Fruit fly (Drosophila melanogaster) whole organism, adult: ENCODE results near the gene CG17122.

Experiments used
- CG11617 ChIP-seq: fragments of 200-800 bp; sonication (Bioruptor generic); optimal IDR thresholded peaks from 2 replicates; lab custom pipeline; 2017; ENCODE audit warnings: mild to moderate bottlenecking, missing biosample characterization, missing genetic modification reagents, missing genetic modification characterization
- CG12768 ChIP-seq: fragments of 200-800 bp; sonication (Bioruptor generic); optimal IDR thresholded peaks from 2 replicates; lab custom pipeline; 2017; ENCODE audit warnings: missing biosample characterization, missing genetic modification characterization, mild to moderate bottlenecking, moderate library complexity, missing genetic modification reagents
- CG14711 ChIP-seq: fragments of 200-800 bp; sonication (Bioruptor generic); optimal IDR thresholded peaks from 2 replicates; lab custom pipeline; 2018; ENCODE audit warnings: missing biosample characterization, mild to moderate bottlenecking, missing genetic modification characterization, moderate library complexity
- CG1620 ChIP-seq: fragments of 200-800 bp; sonication (Bioruptor generic); optimal IDR thresholded peaks from 2 replicates; lab custom pipeline; 2016; ENCODE audit warnings: missing biosample characterization, missing genetic modification characterization
- CG33017 ChIP-seq: fragments of 200-800 bp; sonication (Bioruptor generic); optimal IDR thresholded peaks from 2 replicates; lab custom pipeline; 2018; ENCODE audit warnings: missing biosample characterization, mild to moderate bottlenecking, missing genetic modification characterization, moderate library complexity
- CG5204 ChIP-seq: fragments of 200-800 bp; sonication (Bioruptor generic); optimal IDR thresholded peaks from 2 replicates; lab custom pipeline; 2016; ENCODE audit warnings: missing biosample characterization, missing genetic modification characterization
- CG7045 ChIP-seq: fragments of 200-800 bp; sonication (Bioruptor generic); optimal IDR thresholded peaks from 2 replicates; lab custom pipeline; 2017; ENCODE audit warnings: missing biosample characterization, mild to moderate bottlenecking, missing genetic modification characterization
- CG7101 ChIP-seq: fragments of 200-800 bp; sonication (Bioruptor generic); optimal IDR thresholded peaks from 2 replicates; lab custom pipeline; 2018; ENCODE audit warnings: missing biosample characterization, mild to moderate bottlenecking, missing genetic modification characterization, moderate library complexity
- Clk ChIP-seq: fragments of 200-800 bp; sonication (Bioruptor generic); optimal IDR thresholded peaks from 2 replicates; lab custom pipeline; 2017; ENCODE audit warnings: missing biosample characterization, missing genetic modification characterization
- Hr96 ChIP-seq: fragments of 200-800 bp; sonication (Bioruptor generic); optimal IDR thresholded peaks from 2 replicates; lab custom pipeline; 2016; ENCODE audit warnings: missing biosample characterization, missing genetic modification characterization
- Mnt ChIP-seq: fragments of 200-800 bp; sonication (Bioruptor generic); optimal IDR thresholded peaks from 2 replicates; lab custom pipeline; 2016; ENCODE audit warnings: missing biosample characterization, mild to moderate bottlenecking, missing genetic modification characterization
- bab1 ChIP-seq: fragments of 200-800 bp; sonication (Bioruptor generic); optimal IDR thresholded peaks from 3 replicates; lab custom pipeline; 2019; ENCODE audit warnings: missing biosample characterization, mild to moderate bottlenecking, missing genetic modification characterization, moderate library complexity
- cic ChIP-seq: fragments of 200-800 bp; sonication (Bioruptor generic); optimal IDR thresholded peaks from 2 replicates; lab custom pipeline; 2017; ENCODE audit warnings: missing biosample characterization, mild to moderate bottlenecking, missing genetic modification characterization, moderate library complexity
- cnc ChIP-seq, 2 experiments: fragments of >200 bp; optimal IDR thresholded peaks; 2 replicates each; lab custom pipeline; 2017
- kay ChIP-seq: fragments of 200-800 bp; sonication (Bioruptor generic); peaks from one replicate; lab custom pipeline; 2016; ENCODE audit warnings: missing biosample characterization, missing genetic modification characterization, borderline replicate concordance
- ovo ChIP-seq: fragments of 200-800 bp; sonication (Bioruptor generic); optimal IDR thresholded peaks from 2 replicates; lab custom pipeline; 2016; ENCODE audit warnings: missing biosample characterization, missing genetic modification characterization
- pad ChIP-seq: fragments of 200-800 bp; sonication (Bioruptor generic); optimal IDR thresholded peaks from 3 replicates; lab custom pipeline; 2017; ENCODE audit warnings: missing biosample characterization, missing genetic modification characterization, mild to moderate bottlenecking, moderate library complexity, missing genetic modification reagents
- tj ChIP-seq: fragments of 200-800 bp; sonication (Bioruptor generic); optimal IDR thresholded peaks from 3 replicates; lab custom pipeline; 2017; ENCODE audit warnings: missing biosample characterization, mild to moderate bottlenecking, missing genetic modification characterization, moderate library complexity
- toe ChIP-seq: fragments of 200-800 bp; sonication (Bioruptor generic); optimal IDR thresholded peaks from 2 replicates; lab custom pipeline; 2016; ENCODE audit warnings: missing biosample characterization, missing genetic modification characterization

CG17122 gene

DNA sequence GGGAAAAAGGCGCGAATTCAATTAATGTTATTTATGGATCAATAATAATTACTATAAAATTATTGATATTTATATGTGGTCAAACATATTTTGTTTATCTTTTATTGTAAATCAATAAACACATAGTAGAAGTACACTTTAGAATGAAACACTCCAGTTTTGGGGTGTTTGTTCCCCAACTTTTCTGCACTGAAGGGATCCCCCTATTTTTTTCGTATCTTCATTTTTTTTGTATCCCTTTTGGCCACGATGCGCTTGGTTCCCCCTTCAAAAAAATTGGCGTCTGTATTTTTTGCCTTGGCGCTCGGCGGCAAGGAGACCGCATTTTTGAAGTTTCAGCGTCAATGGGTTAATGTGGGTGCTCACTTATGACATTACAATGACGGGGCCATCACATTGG is 34.4 kb downstream of the CG17122 start, which contains the start of gene Clc:
Gene Clc (plus strand): TSS at position 301 of the 400 bp plus-strand sequence.
- TF ChIP-seq CG11617 (no peak), pad (GFP tag; lab: Kevin White, UChicago) (no peak), cnc (optimal IDR thresholded peaks at IDR 0.05; lab: Kevin White, UChicago) (no peak), Clk (GFP tag; lab: Kevin White, UChicago) (no peak), Hr96 (GFP tag; lab: Kevin White, UChicago) (no peak)

dm6 chr3L:20237167-20237566 is 38.0 kb downstream of the CG17122 start:
- TF ChIP-seq tj (no peak), bab1 (GFP tag; lab: Kevin White, UChicago) (no peak), Hr96 (GFP tag; lab: Kevin White, UChicago) (no peak), CG1620 (GFP tag; lab: Kevin White, UChicago) (no peak), ovo (GFP tag; lab: Kevin White, UChicago) (no peak), pad (GFP tag; lab: Kevin White, UChicago) (no peak), kay (GFP tag; lab: Kevin White, UChicago) (no peak), CG12768 (no peak), CG7045 (GFP tag; lab: Kevin White, UChicago) (no peak), toe (no peak), Mnt (no peak), cnc (optimal IDR thresholded peaks at IDR 0.05; lab: Kevin White, UChicago) (no peak), cic (no peak), CG11617 (no peak)

dm6 chr3L:20231369-20231768 is 43.8 kb downstream of the CG17122 start, which contains the start of gene CG13813:
Gene CG13813, plus strand, starts transcription at chr3L:20231669.
- TF ChIP-seq pad (GFP tag; lab: Kevin White, UChicago) (no peak), CG33017 (tag; lab: Kevin White, UChicago) (no peak), CG1620 (GFP tag; lab: Kevin White, UChicago) (no peak), CG12768 (no peak), CG7101 (tag; lab: Kevin White, UChicago) (no peak), CG14711 (tag; lab: Kevin White, UChicago) (no peak), cnc (optimal IDR thresholded peaks at IDR 0.05; lab: Kevin White, UChicago) (no peak), cic (no peak), Clk (GFP tag; lab: Kevin White, UChicago) (no peak), Mnt (no peak), CG7045 (GFP tag; lab: Kevin White, UChicago) (no peak), CG5204 (no peak), kay (GFP tag; lab: Kevin White, UChicago) (no peak)

dm6 chr3L:20230178-20230775 is 44.9 kb downstream of the CG17122 start:
- TF ChIP-seq CG1620 (GFP tag; lab: Kevin White, UChicago) = no peak
- peak; percentile 49 for TF ChIP-seq CG12768
- TF ChIP-seq cnc (optimal IDR thresholded peaks at IDR 0.05; lab: Kevin White, UChicago) = no peak
- no peak for TF ChIP-seq Clk (GFP tag; lab: Kevin White, UChicago)
- peak; percentile 70 for TF ChIP-seq ovo (GFP tag; lab: Kevin White, UChicago)
- peak; percentile 46 for TF ChIP-seq pad (GFP tag; lab: Kevin White, UChicago)
- TF ChIP-seq CG33017 (tag; lab: Kevin White, UChicago) = peak; percentile 33
- TF ChIP-seq toe = peak; percentile 1
- peak; percentile 85 for TF ChIP-seq cic
- no peak for TF ChIP-seq CG14711 (tag; lab: Kevin White, UChicago)
- TF ChIP-seq tj = no peak
- TF ChIP-seq Mnt = peak; percentile 57
- peak; percentile 33 for TF ChIP-seq bab1 (GFP tag; lab: Kevin White, UChicago)

- no peak for TF ChIP-seq CG7101 (tag; lab: Kevin White, UChicago)
- TF ChIP-seq bab1 (GFP tag; lab: Kevin White, UChicago) = peak; percentile 36
- no peak for TF ChIP-seq kay (GFP tag; lab: Kevin White, UChicago)
- no peak for TF ChIP-seq cic
- TF ChIP-seq Hr96 (GFP tag; lab: Kevin White, UChicago) = no peak
These were observed 49.0 kb downstream of the CG17122 start for dm6 chr3L:20226153-20226552.

DNA sequence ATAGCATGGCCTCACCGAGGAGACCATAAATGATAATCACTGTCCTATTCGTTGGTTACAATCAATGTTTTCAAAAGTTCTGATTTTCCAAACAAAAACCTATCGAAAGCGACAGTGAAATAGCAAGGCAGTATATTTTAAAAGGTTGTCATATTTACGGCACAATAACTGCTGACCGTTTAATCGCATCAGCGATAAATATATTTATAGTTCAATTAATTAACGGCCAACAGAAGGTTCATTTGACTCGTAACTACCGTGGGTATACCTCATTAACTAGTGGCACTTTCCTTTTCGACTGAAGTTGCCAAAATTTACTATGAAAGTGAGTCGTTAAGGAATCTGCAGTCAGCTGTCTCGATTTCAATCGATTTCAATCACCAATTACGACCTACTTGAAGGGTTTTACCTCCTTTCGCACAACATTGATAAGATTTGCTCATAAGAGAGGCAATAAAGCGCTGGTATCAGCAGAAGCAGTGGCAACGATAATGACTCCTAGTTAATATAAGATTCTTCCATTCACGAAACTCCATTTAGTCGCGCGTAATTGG is 51.7 kb downstream of the CG17122 start, which contains the start of gene CG17147:
Gene CG17147 (plus strand): TSS at position 535 of the 554 bp plus-strand sequence.
- no peak for TF ChIP-seq kay (GFP tag; lab: Kevin White, UChicago)
- TF ChIP-seq cic = no peak
- TF ChIP-seq CG7045 (GFP tag; lab: Kevin White, UChicago) = no peak
- no peak for TF ChIP-seq Mnt
- no peak for TF ChIP-seq CG1620 (GFP tag; lab: Kevin White, UChicago)
- no peak for TF ChIP-seq CG11617
- no peak for TF ChIP-seq Clk (GFP tag; lab: Kevin White, UChicago)
- TF ChIP-seq CG33017 (tag; lab: Kevin White, UChicago) = no peak
- no peak for TF ChIP-seq ovo (GFP tag; lab: Kevin White, UChicago)
- no peak for TF ChIP-seq bab1 (GFP tag; lab: Kevin White, UChicago)
